Fruit fly (Drosophila melanogaster) whole organism, prepupa: ENCODE results near the gene Ance-3.

Experiments
- CG11762 ChIP-seq: fragments of 200-800 bp; sonication (Bioruptor generic); optimal IDR thresholded peaks from 3 replicates; lab custom pipeline; 2016; ENCODE audit warnings: missing biosample characterization, missing genetic modification characterization; ENCODE audit not compliant: insufficient read depth
- CG1621 ChIP-seq: fragments of 200-800 bp; sonication (Bioruptor generic); optimal IDR thresholded peaks from 3 replicates; lab custom pipeline; 2018; ENCODE audit warnings: missing biosample characterization, mild to moderate bottlenecking, missing genetic modification characterization
- CG3919 ChIP-seq: fragments of 200-800 bp; sonication (Bioruptor generic); optimal IDR thresholded peaks from 3 replicates; lab custom pipeline; 2016; ENCODE audit warnings: missing biosample characterization, missing genetic modification characterization
- CG6276 ChIP-seq: fragments of 200-800 bp; sonication (Bioruptor generic); optimal IDR thresholded peaks from 2 replicates; lab custom pipeline; 2017; ENCODE audit warnings: missing biosample characterization, mild to moderate bottlenecking, missing genetic modification characterization
- Gug ChIP-seq: fragments of 200-800 bp; sonication (Bioruptor generic); IDR thresholded peaks from 2 replicates; pipeline ENCODE4 v1.3.6; 2022; ENCODE audit warnings: missing biosample characterization, missing genetic modification characterization
- Sox102F ChIP-seq: fragments of 200-800 bp; sonication (Bioruptor generic); optimal IDR thresholded peaks from 2 replicates; lab custom pipeline; 2016; ENCODE audit warnings: missing biosample characterization, mild to moderate bottlenecking, missing genetic modification characterization
- vri ChIP-seq: fragments of 200-800 bp; sonication (Bioruptor generic); optimal IDR thresholded peaks from 3 replicates; lab custom pipeline; 2016; ENCODE audit warnings: missing biosample characterization, mild to moderate bottlenecking, missing genetic modification characterization

DNA sequence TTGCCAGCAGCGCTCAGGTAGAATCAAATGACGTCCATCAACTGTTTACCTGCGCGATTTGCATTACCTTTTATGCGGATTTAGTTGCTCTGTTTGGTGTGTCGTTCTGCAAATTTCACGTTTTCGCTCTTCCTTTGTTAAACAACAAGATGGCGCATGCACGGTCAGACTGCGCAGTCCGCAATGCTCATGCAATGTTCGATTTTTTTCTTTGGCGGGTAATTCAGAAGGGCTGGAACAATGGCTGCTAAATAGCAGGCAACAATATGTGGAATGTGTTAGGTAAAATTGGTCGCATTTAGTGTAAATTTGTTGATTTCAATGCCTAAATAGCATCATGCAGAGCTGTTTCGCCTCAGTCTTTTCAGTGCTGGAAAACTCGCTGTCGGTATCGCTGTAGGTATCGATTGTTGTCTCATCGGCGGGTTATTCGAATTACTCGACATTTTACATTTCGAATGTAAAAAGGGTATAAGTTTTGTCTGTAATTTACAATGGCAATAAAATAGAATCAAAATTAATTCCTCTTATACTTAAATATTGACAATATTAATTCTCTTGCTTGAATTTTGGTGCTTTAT, 10.1 kb upstream of the Ance-3 start, which contains the start of gene Smg5:
- peak; percentile 28 for TF ChIP-seq CG11762 (GFP tag; lab: Kevin White, UChicago)
- TF ChIP-seq Gug (GFP tag; lab: Robert Waterston, UW): peak; percentile 72
- no peak for TF ChIP-seq CG1621 (tag; lab: Kevin White, UChicago)
- no peak for TF ChIP-seq CG3919 (GFP tag; lab: Kevin White, UChicago)
- peak; percentile 59 for TF ChIP-seq vri (GFP tag; lab: Kevin White, UChicago)
- TF ChIP-seq Sox102F (GFP tag; lab: Kevin White, UChicago): peak; percentile 84
- peak; percentile 31 for TF ChIP-seq CG6276 (GFP tag; lab: Kevin White, UChicago)
